Fruit fly (Drosophila melanogaster) whole organism, wandering third instar larva: ENCODE data around the gene CG14966.
A peak's percentile ranks its signal among the peaks of the same experiment; 100 is the strongest.

Source experiments
- Abd-B ChIP-seq: fragments of >200 bp; optimal IDR thresholded peaks from 2 replicates; lab custom pipeline; 2017; ENCODE audit warnings: missing biosample characterization, missing genetic modification characterization
- CG32264 ChIP-seq: fragments of 200-800 bp; sonication (Bioruptor generic); optimal IDR thresholded peaks from 2 replicates; lab custom pipeline; 2016; ENCODE audit warnings: missing biosample characterization, missing genetic modification characterization
- CrebA ChIP-seq: fragments of 200-800 bp; sonication (Bioruptor generic); optimal IDR thresholded peaks from 2 replicates; lab custom pipeline; 2016; ENCODE audit warnings: missing biosample characterization, mild to moderate bottlenecking, missing genetic modification characterization, borderline replicate concordance
- Dif ChIP-seq: fragments of 200-275, 200-300 bp; sonication (Bioruptor generic); optimal IDR thresholded peaks from 2 replicates; lab custom pipeline; 2018; ENCODE audit warnings: missing biosample characterization, missing genetic modification characterization; ENCODE audit not compliant: partially characterized antibody
- GATAd ChIP-seq: sonication (Bioruptor generic); optimal IDR thresholded peaks from 2 replicates; lab custom pipeline; 2016; ENCODE audit warnings: missing biosample characterization, missing genetic modification characterization
- HLH106 ChIP-seq: fragments of 200-800 bp; optimal IDR thresholded peaks from 3 replicates; lab custom pipeline; 2019; ENCODE audit warnings: missing biosample characterization, mild to moderate bottlenecking, missing genetic modification characterization, moderate library complexity
- Hnf4 ChIP-seq: fragments of 200-800 bp; sonication (Bioruptor generic); optimal IDR thresholded peaks from 2 replicates; lab custom pipeline; 2016; ENCODE audit warnings: missing biosample characterization, mild to moderate bottlenecking, missing genetic modification characterization
- Hr78 ChIP-seq: fragments of >200 bp; optimal IDR thresholded peaks from 2 replicates; lab custom pipeline; 2017; ENCODE audit warnings: missing biosample characterization, missing genetic modification characterization
- Hr83 ChIP-seq: fragments of 200-300 bp; sonication (Bioruptor generic); optimal IDR thresholded peaks from 2 replicates; lab custom pipeline; 2016; ENCODE audit warnings: missing biosample characterization, mild to moderate bottlenecking, missing genetic modification characterization, moderate library complexity; ENCODE audit not compliant: poor library complexity, severe bottlenecking
- Jra ChIP-seq: sonication (Bioruptor generic); optimal IDR thresholded peaks from 2 replicates; lab custom pipeline; 2016; ENCODE audit warnings: missing biosample characterization, missing genetic modification characterization
- Mio ChIP-seq: sonication (Bioruptor generic); optimal IDR thresholded peaks from 2 replicates; lab custom pipeline; 2016; ENCODE audit warnings: missing biosample characterization, missing genetic modification characterization
- N ChIP-seq: fragments of >200 bp; optimal IDR thresholded peaks from 2 replicates; lab custom pipeline; 2018; ENCODE audit warnings: missing biosample characterization, missing external identifiers, missing genetic modification characterization
- OdsH ChIP-seq: fragments of 200-800 bp; sonication (Bioruptor generic); optimal IDR thresholded peaks from 2 replicates; lab custom pipeline; 2016; ENCODE audit warnings: missing biosample characterization, mild to moderate bottlenecking, missing genetic modification characterization
- Rel ChIP-seq, 2 experiments: fragments of 200-800 bp; sonication (Bioruptor generic) in 1 of 2; optimal IDR thresholded peaks; 2 replicates in 1 of 2; 3 replicates in 1 of 2; lab custom pipeline; 2016 to 2019; ENCODE audit warnings: mild to moderate bottlenecking in 2 of 2, missing biosample characterization in 2 of 2, missing genetic modification characterization in 2 of 2, moderate library complexity in 1 of 2
- Sp1 ChIP-seq: fragments of 200-800 bp; sonication (Bioruptor generic); optimal IDR thresholded peaks from 3 replicates; lab custom pipeline; 2019; ENCODE audit warnings: missing biosample characterization, mild to moderate bottlenecking, missing genetic modification characterization, moderate library complexity
- br ChIP-seq: fragments of 200-800 bp; sonication (Bioruptor generic); optimal IDR thresholded peaks from 2 replicates; lab custom pipeline; 2016; ENCODE audit warnings: missing biosample characterization, missing genetic modification characterization
- brk ChIP-seq: fragments of 200-800 bp; sonication (Bioruptor generic); optimal IDR thresholded peaks from 2 replicates; lab custom pipeline; 2016; ENCODE audit warnings: missing biosample characterization, mild to moderate bottlenecking, missing genetic modification characterization
- ey ChIP-seq: fragments of 200-800 bp; sonication (Bioruptor generic); optimal IDR thresholded peaks from 2 replicates; lab custom pipeline; 2016; ENCODE audit warnings: missing biosample characterization, missing genetic modification characterization
- foxo ChIP-seq, 2 experiments: fragments of 200-800 bp; sonication (Bioruptor generic); optimal IDR thresholded peaks; 2 replicates in 1 of 2; 3 replicates in 1 of 2; lab custom pipeline; 2016 to 2017; ENCODE audit warnings: missing biosample characterization in 2 of 2, missing genetic modification characterization in 2 of 2
- fru ChIP-seq: fragments of 200-800 bp; sonication (Bioruptor generic); optimal IDR thresholded peaks from 3 replicates; lab custom pipeline; 2016; ENCODE audit warnings: missing biosample characterization, mild to moderate bottlenecking, missing genetic modification characterization
- h ChIP-seq: fragments of 200-800 bp; sonication (Bioruptor generic); optimal IDR thresholded peaks from 3 replicates; lab custom pipeline; 2016; ENCODE audit warnings: missing biosample characterization, mild to moderate bottlenecking, missing genetic modification characterization
- jim ChIP-seq: fragments of 175-275, 200-325 bp; sonication (Bioruptor generic); optimal IDR thresholded peaks from 2 replicates; lab custom pipeline; 2016; ENCODE audit warnings: missing biosample characterization, mild to moderate bottlenecking, missing genetic modification characterization
- lola ChIP-seq: fragments of >200 bp; optimal IDR thresholded peaks from 2 replicates; lab custom pipeline; 2017; ENCODE audit warnings: missing biosample characterization, missing genetic modification characterization
- pan ChIP-seq: fragments of >200 bp; optimal IDR thresholded peaks from 2 replicates; lab custom pipeline; 2017
- psq ChIP-seq: fragments of 200-800 bp; sonication (Bioruptor generic); optimal IDR thresholded peaks from 3 replicates; lab custom pipeline; 2017; ENCODE audit warnings: missing biosample characterization, mild to moderate bottlenecking, missing genetic modification characterization, moderate library complexity
- rgr ChIP-seq: fragments of 200-800 bp; sonication (Bioruptor generic); optimal IDR thresholded peaks from 3 replicates; lab custom pipeline; 2016; ENCODE audit warnings: missing biosample characterization, mild to moderate bottlenecking, missing genetic modification characterization
- sage ChIP-seq: fragments of 200-800 bp; sonication (Bioruptor generic); optimal IDR thresholded peaks from 2 replicates; lab custom pipeline; 2016; ENCODE audit warnings: missing biosample characterization, mild to moderate bottlenecking, missing genetic modification characterization
- sv ChIP-seq: fragments of 200-800 bp; sonication (Bioruptor generic); optimal IDR thresholded peaks from 3 replicates; lab custom pipeline; 2016; ENCODE audit warnings: missing biosample characterization, missing genetic modification characterization
- tai ChIP-seq: sonication (Bioruptor generic); optimal IDR thresholded peaks from 2 replicates; lab custom pipeline; 2016; ENCODE audit warnings: missing biosample characterization, missing genetic modification characterization
- usp ChIP-seq: fragments of >200 bp; optimal IDR thresholded peaks from 2 replicates; lab custom pipeline; 2017; ENCODE audit warnings: missing biosample characterization, missing genetic modification characterization
- woc ChIP-seq: sonication (Bioruptor generic); optimal IDR thresholded peaks from 2 replicates; lab custom pipeline; 2016; ENCODE audit warnings: missing biosample characterization, mild to moderate bottlenecking, missing genetic modification characterization

CG14966 gene

dm6 chr3L:3239785-3240596 is 42.6 kb upstream of the CG14966 start:
- TF ChIP-seq Hnf4 (GFP tag; lab: Kevin White, UChicago) (peak; percentile 71), Sp1 (GFP tag; lab: Kevin White, UChicago) (peak; percentile 74), CrebA (GFP tag; lab: Kevin White, UChicago) (peak; percentile 43), OdsH (peak; percentile 76), CG32264 (GFP tag; lab: Kevin White, UChicago) (peak; percentile 77), Dif (GFP tag; lab: Kevin White, UChicago) (no peak), h (GFP tag; lab: Kevin White, UChicago) (peak; percentile 57), br (peak; percentile 46), woc (peak; percentile 30), Jra (GFP tag; lab: Kevin White, UChicago) (peak; percentile 23), pan (lab: Kevin White, UChicago) (no peak), lola (GFP tag; lab: Kevin White, UChicago) (no peak), Hr78 (GFP tag; lab: Kevin White, UChicago) (no peak), psq (peak; percentile 89), brk (GFP tag; lab: Kevin White, UChicago) (peak; percentile 37), sage (GFP tag; lab: Kevin White, UChicago) (peak; percentile 25), jim (GFP tag; lab: Kevin White, UChicago) (peak; percentile 45), foxo (GFP tag; optimal IDR thresholded peaks at IDR 0.05; lab: Kevin White, UChicago) (peak in 1 of 2 experiments; percentile 69), tai (GFP tag; lab: Kevin White, UChicago) (peak; percentile 60), ey (peak; percentile 84), sv (GFP tag; lab: Kevin White, UChicago) (no peak), rgr (GFP tag; lab: Kevin White, UChicago) (peak; percentile 82), Hr83 (peak; percentile 68), usp (GFP tag; lab: Kevin White, UChicago) (no peak), Rel (GFP tag; optimal IDR thresholded peaks at IDR 0.05; lab: Kevin White, UChicago) (peak; percentile 20), Rel (tag; optimal IDR thresholded peaks at IDR 0.05; lab: Kevin White, UChicago) (peak; percentile 76), HLH106 (tag; lab: Kevin White, UChicago) (peak; percentile 23), GATAd (GFP tag; lab: Kevin White, UChicago) (no peak), fru (GFP tag; lab: Kevin White, UChicago) (peak; percentile 72)
- TF ChIP-seq, all 38 proteins: peak for 21

dm6 chr3L:3239033-3239752 is 41.8 kb upstream of the CG14966 start, which contains the start of gene CG17746:
Gene CG17746, minus strand, starts transcription at chr3L:3239578.
- TF ChIP-seq rgr (GFP tag; lab: Kevin White, UChicago): peak; percentile 44
- peak; percentile 2 for TF ChIP-seq HLH106 (tag; lab: Kevin White, UChicago)
- TF ChIP-seq Dif (GFP tag; lab: Kevin White, UChicago): peak; percentile 6
- TF ChIP-seq Hnf4 (GFP tag; lab: Kevin White, UChicago): peak; percentile 53
- peak; percentile 31 for TF ChIP-seq brk (GFP tag; lab: Kevin White, UChicago)
- peak in 1 of 2 experiments; percentile 35 for TF ChIP-seq foxo (GFP tag; optimal IDR thresholded peaks at IDR 0.05; lab: Kevin White, UChicago)
- no peak for TF ChIP-seq sage (GFP tag; lab: Kevin White, UChicago)
- peak; percentile 17 for TF ChIP-seq sv (GFP tag; lab: Kevin White, UChicago)
- TF ChIP-seq fru (GFP tag; lab: Kevin White, UChicago): peak; percentile 3
- TF ChIP-seq Hr83: peak; percentile 50
- TF ChIP-seq ey: peak; percentile 4
- no peak for TF ChIP-seq lola (GFP tag; lab: Kevin White, UChicago)
- peak; percentile 48 for TF ChIP-seq h (GFP tag; lab: Kevin White, UChicago)
- peak; percentile 10 for TF ChIP-seq Jra (GFP tag; lab: Kevin White, UChicago)
- no peak for TF ChIP-seq GATAd (GFP tag; lab: Kevin White, UChicago)

- no peak for TF ChIP-seq CrebA (GFP tag; lab: Kevin White, UChicago)
- no peak for TF ChIP-seq Abd-B (GFP tag; lab: Kevin White, UChicago)
Observed at dm6 chr3L:3236319-3236718, 38.9 kb upstream of the CG14966 start.

dm6 chr3L:3226458-3226783 is 29.0 kb upstream of the CG14966 start:
- no peak for TF ChIP-seq Mio
- peak; percentile 42 for TF ChIP-seq N
